Worm (Caenorhabditis elegans): ENCODE results near the gene cal-5.

- TF ChIP-seq lsy-27 (tag; optimal IDR thresholded peaks at IDR 0.05; ENCODE audit: borderline replicate concordance, insufficient read depth) (no peak), ztf-6 (GFP tag; IDR thresholded peaks at IDR 0.05) (no peak), ztf-26 (tag; optimal IDR thresholded peaks at IDR 0.05) (no peak), pha-4 (tag; optimal IDR thresholded peaks at IDR 0.05) (no peak), rec-8 (tag; optimal IDR thresholded peaks at IDR 0.05) (no peak), dpl-1 (GFP tag; optimal IDR thresholded peaks at IDR 0.05) (no peak), F22D6.2 (tag; optimal IDR thresholded peaks at IDR 0.05) (no peak), snpc-4 (GFP tag; optimal IDR thresholded peaks at IDR 0.05) (no peak), snpc-4 (tag; optimal IDR thresholded peaks at IDR 0.05) (no peak)
These were observed 31.4 kb upstream of the cal-5 start, which contains the start of gene C42D8.1 for ce11 chrX:5109130-5109529.
